Worm (Caenorhabditis elegans): Measurements from ENCODE around the gene bkip-1.

DNA sequence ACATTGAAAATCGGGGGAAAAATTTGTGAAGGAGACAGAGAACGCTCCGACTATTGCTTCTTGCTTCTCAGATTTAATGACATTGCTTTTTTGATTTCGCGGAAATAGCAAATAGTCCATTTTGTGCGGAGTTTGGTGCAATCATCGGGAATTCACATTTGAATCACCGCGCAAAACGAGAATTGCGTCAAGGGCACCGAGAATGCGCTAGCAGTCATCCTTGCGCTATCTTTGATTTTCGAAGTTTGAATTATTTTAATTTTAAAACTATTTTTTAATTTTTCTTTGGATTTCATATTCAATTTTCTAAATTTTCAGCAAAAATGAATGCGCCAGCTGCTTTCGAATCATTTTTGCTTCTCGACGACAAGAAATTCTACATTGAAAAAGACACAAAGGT lies 41.3 kb upstream of the bkip-1 start, which contains the start of gene rpb-11:
- TF ChIP-seq skn-1 (tag; optimal IDR thresholded peaks at IDR 0.05): no peak
- TF ChIP-seq R02D3.7 (tag; optimal IDR thresholded peaks at IDR 0.05): no peak

Data from whole organism, L4 larva.